Worm (Caenorhabditis elegans): Measurements from ENCODE around the gene F13H8.2.

ce11 chrII:6283074-6283473 is 12.9 kb downstream of the F13H8.2 start, which contains the start of gene F13H8.1:
- TF ChIP-seq W03F9.2 (tag; optimal IDR thresholded peaks at IDR 0.05): no peak
- TF ChIP-seq dao-5 (tag; optimal IDR thresholded peaks at IDR 0.05): no peak

Measured in whole organism, L4/young adult.